Worm (Caenorhabditis elegans) whole organism, dauer: ENCODE data around the gene F46B6.13.

Experiments used
- unc-62 ChIP-seq: sonication (generic microtip); optimal IDR thresholded peaks from 2 replicates; lab custom pipeline; 2017; ENCODE audit warnings: missing biosample characterization, missing genetic modification reagents, missing genetic modification characterization

Gene F46B6.13

DNA sequence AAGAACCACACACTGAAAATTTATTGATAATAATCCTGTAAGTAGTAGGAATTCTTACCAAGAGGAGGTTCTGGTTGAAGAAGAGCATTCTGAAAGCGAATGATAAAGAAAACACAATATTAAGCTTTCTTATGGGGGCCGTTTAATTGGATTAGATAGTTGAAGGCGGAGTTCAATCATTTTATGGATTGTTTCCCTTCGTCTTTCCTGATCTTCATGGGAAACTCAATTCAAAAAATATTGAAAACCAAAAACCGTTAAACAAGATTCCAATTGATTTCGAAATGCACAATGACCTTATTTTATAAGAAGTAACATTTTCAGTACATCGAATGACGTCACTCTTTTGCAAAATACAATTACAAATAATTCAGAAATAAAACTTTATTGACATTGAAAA, at the start of gene F46B6.13:
Gene F46B6.13 (minus strand): TSS at position 101 of the 400 bp plus-strand sequence.
- TF ChIP-seq unc-62 (GFP tag; lab: Kevin White, UChicago) = no peak

DNA sequence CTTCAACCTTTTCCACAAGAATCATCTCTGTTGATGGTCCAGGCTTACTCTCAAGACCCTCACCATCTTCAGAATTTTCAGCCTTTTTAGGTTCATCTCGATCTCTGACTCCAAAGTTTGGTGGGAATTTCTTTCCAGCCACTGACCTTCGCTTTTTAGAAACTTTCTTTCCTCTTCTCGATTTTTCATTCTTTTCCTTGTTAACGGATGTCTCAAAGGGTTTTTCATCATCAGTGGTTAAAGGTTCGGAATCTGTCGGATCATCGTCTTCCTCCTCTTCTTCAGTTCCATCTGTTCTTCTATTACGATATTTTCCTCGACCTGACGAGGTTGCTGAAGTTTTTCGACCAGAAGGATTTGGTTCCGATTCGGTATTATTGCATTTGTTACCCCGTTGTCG, 49.6 kb upstream of the F46B6.13 start:
- TF ChIP-seq unc-62 (GFP tag; lab: Kevin White, UChicago) = no peak

DNA sequence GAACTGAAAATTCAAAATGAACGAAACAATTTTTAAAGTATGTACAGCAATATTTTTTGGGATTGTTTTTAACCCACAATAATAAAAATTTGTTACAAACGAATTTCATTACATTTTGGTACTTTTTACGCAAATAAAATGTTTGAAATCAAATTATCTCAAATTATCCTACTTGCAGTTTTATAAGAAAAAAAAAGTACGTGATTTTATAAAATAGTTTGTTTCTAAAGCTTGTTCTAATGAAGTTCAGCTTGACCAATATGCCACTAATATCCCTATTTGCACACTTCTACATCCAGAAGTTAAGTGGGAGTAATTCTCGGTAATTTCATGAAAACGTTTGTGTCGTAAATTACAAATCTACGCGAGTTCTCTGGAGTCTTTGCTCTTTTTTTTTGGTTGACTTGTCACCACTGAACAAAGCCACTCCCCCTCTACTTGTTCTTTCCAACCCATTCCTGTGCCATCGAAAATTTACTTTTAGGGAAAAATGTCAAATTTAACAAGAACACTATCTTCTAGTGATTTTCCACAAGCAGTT, 44.5 kb upstream of the F46B6.13 start, which contains the start of gene sru-8:
Gene sru-8 (plus strand): TSS at position 491 of the 541 bp plus-strand sequence.
- TF ChIP-seq unc-62 (GFP tag; lab: Kevin White, UChicago) = no peak

DNA sequence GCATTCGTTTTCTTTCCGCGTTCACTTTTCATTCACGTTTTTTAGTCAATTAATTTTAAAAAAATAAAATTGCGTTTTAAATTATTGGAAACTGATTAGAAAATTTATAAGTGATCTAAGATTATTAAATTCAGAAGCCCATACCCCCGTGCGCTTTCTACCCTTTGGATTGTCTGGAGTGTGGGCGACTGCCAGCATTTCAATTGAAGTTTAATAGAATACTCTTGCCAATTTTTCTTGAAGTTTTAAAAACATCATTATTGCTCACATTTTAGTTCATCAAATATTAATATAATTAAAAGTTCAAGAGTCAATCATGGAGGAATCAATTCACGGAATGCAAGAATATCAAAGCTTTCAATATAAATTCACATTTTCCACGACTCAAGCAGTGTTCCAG, 42.4 kb upstream of the F46B6.13 start, which contains the start of gene sru-36:
Gene sru-36 (plus strand): TSS at position 301 of the 400 bp plus-strand sequence.
- TF ChIP-seq unc-62 (GFP tag; lab: Kevin White, UChicago) = no peak

DNA sequence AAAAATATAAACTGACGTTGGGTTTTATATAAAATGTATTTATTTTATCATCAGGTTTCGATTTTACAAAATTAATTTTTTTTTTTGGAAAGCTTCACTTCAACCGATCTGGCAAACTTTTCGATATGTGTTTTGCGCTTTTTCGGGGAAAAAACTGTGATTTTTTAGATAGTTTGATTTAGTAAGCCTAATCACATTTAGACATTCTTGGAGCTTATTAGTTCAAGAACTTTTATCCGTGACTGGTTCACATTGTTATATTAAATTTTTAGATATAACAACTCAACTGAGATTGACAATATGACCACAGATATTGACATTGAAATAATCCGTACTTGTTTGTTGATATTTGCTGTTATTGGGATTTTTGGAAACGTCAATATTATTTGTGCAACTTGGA, 38.7 kb upstream of the F46B6.13 start, which contains the start of gene srsx-21:
Gene srsx-21 (plus strand): TSS at position 301 of the 400 bp plus-strand sequence.
- no peak for TF ChIP-seq unc-62 (GFP tag; lab: Kevin White, UChicago)

DNA sequence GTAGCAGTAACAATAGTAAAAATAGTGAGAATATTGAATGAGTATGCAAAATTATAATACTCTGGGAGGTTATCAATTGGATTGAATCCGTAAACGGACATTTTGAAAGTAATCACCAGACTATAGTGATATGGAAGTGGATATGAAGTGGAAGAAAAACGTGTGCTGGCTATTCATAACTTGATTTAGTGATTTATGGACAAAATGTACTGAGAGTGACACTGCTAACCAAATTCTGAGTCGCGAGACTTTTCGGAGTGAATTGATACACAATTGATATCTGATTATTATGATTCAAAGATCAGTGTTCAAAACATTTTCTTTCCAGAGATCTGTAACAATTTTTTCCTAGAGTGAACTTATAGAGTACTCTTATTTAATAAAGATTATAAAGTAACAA, 37.0 kb upstream of the F46B6.13 start, which contains the start of gene sru-38:
Gene sru-38 (minus strand): TSS at position 101 of the 400 bp plus-strand sequence.
- no peak for TF ChIP-seq unc-62 (GFP tag; lab: Kevin White, UChicago)

DNA sequence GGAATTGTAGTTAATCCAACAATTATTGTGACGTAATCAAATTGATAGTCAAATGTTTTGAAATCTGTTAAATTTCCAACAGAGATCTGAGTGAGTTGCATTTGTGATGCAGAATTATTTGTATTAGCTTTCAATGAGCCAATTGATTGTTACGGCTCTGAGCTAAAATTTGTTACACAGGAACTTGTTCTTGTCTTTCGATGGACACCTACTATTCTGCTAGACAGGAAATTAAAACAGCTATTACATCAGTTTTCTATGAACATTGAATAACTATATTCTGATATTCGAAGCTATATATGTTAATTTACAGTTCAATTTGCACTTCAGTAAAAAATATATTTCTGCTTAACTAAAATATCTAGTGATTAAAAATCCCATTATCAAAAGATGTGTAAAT, 34.9 kb upstream of the F46B6.13 start, which contains the start of gene sru-40:
Gene sru-40 (minus strand): TSS at position 101 of the 400 bp plus-strand sequence.
- TF ChIP-seq unc-62 (GFP tag; lab: Kevin White, UChicago) = no peak

DNA sequence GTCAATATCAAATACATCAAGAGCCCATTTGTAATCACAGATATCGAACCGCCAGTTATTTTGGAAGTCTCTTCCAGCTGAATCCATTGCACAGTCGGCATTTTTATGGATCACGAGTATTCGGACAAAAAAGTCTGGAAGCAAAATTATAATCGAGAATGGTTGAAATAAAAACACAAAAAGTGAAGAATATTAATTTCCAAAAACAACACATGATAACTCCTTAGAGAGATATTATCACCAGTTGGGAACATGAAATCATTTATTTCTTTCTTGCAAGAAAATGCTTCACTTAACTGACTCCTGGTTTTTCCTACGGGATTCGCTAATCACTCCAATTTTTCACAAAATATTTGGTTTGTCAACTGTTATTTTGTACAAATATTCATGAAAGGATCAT, 25.2 kb upstream of the F46B6.13 start, which contains the start of gene str-2:
Gene str-2 (minus strand): TSS at position 101 of the 400 bp plus-strand sequence.
- TF ChIP-seq unc-62 (GFP tag; lab: Kevin White, UChicago) = no peak

DNA sequence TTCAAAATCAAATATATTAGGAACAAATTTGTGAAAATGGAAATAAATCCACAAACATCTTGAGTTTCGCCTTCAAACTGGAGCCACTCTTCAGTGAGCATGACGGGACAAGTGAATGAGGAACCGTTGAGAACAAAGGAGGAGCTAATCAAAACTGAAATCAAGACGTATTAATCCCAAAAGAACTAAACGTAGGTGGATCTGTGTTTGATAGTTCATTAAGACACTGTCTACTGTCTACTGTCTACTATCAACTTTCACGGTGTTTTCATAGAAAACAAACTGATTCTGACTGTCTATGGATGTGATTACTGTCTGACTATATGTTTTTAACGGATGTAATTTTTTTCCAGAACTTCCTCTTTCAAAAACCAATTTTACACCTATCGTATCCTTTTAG, 22.7 kb upstream of the F46B6.13 start, which contains the start of gene str-193:
Gene str-193 (minus strand): TSS at position 101 of the 400 bp plus-strand sequence.
- TF ChIP-seq unc-62 (GFP tag; lab: Kevin White, UChicago) = no peak

DNA sequence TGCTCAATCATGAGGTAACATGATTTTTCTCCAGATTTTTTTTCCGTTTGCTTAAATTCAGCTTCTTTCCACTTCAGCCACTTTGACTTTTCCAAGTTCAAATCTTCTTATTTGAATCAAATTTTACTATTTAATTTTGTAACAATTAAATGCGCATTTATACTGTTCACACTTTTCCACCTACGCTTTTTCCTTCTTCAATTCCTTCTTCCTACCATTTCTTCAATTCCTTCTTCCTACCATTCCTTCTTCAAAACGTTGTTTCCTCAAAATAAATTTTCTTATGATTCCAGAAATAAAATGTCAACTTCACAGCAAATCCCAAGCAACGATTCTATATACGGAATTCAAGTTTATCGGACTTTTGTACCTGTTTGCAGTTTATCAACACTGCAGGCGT, 17.4 kb upstream of the F46B6.13 start, which contains the start of gene sru-31:
Gene sru-31 (plus strand): TSS at position 301 of the 400 bp plus-strand sequence.
- TF ChIP-seq unc-62 (GFP tag; lab: Kevin White, UChicago) = no peak

DNA sequence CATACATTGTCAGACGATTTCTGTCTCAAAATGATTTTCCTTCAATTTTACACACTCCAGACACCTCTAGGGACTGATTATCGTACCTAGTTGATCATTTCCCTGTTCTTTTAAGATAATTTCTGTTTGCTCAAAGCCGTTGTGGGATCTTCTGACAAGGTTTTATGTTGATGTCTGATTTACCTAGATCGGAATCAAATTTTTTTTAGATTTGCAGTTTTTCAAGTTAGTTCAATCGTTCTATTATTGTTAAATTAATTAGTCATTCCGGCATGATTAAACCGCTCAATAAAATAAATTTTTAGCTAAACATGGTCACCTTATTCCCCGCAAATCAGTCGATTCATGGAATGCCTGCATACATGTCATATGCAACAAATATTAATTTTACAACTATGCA, 14.6 kb upstream of the F46B6.13 start, which contains the start of gene sru-30:
Gene sru-30 (plus strand): TSS at position 301 of the 400 bp plus-strand sequence.
- no peak for TF ChIP-seq unc-62 (GFP tag; lab: Kevin White, UChicago)

DNA sequence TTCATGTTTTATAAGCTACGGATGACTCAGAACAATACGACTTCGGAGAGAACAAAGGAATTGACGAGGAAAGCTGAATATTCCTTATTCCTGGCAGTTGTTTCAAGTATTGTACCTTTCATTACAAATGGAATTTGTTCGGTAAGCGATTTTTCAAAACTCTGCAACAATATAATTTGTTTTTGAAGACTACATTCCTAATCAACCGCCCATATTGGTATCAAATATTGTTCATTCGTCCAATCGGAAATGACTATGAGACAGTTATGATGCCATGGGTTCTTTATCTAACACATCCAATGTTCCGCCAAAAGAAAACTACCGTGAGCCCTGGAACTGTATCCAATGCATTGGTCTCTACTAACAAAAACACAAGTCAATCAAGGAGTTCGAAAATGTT, 13.2 kb upstream of the F46B6.13 start:
- no peak for TF ChIP-seq unc-62 (GFP tag; lab: Kevin White, UChicago)

DNA sequence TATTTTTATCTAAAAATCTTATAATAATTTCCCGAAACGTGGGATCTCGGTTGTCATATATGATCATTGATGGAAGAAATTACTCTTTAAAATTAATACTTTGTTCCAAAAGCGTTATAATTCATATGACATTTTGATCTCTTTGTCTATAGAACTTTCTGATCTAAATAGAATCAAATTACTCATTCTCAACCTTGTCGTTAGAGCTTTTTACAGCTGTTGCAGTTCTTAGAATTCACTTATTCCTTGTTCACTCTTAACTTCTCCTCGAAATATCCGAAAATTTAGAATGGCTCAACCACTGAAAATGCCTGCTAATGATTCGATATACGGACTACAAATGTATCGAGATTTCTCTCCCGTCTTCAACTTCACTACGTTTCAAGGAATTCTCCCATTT, 12.2 kb upstream of the F46B6.13 start, which contains the start of gene sru-29:
Gene sru-29 (plus strand): TSS at position 301 of the 400 bp plus-strand sequence.
- no peak for TF ChIP-seq unc-62 (GFP tag; lab: Kevin White, UChicago)

DNA sequence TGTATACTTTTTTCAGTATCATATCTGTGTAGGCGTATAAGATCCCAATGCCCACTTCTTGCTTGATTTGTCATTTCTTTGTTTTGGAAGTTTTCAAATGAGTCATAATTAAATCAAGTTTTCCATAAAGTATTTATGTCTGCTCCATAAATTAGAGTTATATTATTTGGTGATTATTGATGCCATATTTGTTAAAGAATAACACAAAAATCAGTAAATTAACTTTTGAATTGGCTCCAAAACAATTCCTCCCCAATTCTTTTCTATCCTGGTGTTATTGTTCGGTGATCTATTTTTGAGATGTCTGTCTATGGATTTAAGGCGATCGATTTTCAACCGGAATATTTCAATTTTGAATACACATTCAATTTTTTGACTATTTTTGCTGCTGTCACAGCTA, 6.2 kb upstream of the F46B6.13 start, which contains the start of gene sru-37:
Gene sru-37 (plus strand): TSS at position 301 of the 400 bp plus-strand sequence.
- TF ChIP-seq unc-62 (GFP tag; lab: Kevin White, UChicago) = no peak

DNA sequence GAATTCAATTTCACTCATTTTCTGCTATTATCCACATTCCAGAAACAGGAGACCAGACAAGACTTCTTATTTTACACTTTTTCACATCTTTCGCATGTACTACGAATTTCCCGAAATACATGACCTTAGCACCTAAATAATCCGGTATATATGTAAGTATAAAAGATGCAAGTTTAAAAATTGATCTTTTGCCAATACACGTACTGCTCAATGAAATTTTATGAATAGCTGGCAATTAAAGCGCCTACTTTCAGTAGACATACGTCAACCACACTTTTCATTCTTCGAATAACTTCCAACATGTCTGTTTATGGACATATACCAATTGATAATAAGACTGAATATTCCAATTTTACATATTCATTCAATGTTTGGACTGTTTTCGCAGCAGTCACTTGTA, 4.2 kb upstream of the F46B6.13 start, which contains the start of gene sru-39:
Gene sru-39 (plus strand): TSS at position 301 of the 400 bp plus-strand sequence.
- no peak for TF ChIP-seq unc-62 (GFP tag; lab: Kevin White, UChicago)

DNA sequence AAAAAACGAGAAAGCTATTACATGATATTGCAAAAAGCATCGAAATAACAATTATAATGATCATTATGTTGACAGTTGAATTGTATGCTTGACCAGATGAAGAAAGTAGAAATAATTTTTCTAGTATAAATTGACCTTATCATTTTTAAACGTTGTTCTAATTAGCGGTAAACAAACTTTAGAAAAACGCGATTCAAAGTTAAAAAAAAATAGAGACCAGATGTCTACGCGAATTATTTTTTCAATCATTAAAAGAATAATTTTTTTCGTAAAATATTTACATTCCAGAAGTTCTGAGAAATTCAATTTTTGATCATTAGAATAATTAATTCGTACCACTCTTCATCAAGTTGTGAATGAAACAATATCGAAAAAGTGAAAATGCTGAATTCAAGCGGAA, 3.0 kb upstream of the F46B6.13 start, which contains the start of gene F46B6.10:
Gene F46B6.10 (minus strand): TSS at position 101 of the 400 bp plus-strand sequence.
- TF ChIP-seq unc-62 (GFP tag; lab: Kevin White, UChicago) = no peak
